Fruit fly (Drosophila melanogaster) Kc167 (cell line): ENCODE measurements around the gene blot.

Experiments used
- Myc ChIP-seq: fragments of >200 bp; optimal IDR thresholded peaks from 2 replicates; lab custom pipeline; 2017; ENCODE audit warnings: missing external identifiers
- Sin3A ChIP-seq: fragments of >200 bp; optimal IDR thresholded peaks from 2 replicates; lab custom pipeline; 2018; ENCODE audit warnings: missing external identifiers
- h ChIP-seq: fragments of >200 bp; optimal IDR thresholded peaks from 3 replicates; lab custom pipeline; 2018; ENCODE audit warnings: missing external identifiers
- insv ChIP-seq: fragments of >200 bp; optimal IDR thresholded peaks from 3 replicates; lab custom pipeline; 2018; ENCODE audit warnings: missing external identifiers
- psq ChIP-seq: fragments of >200 bp; optimal IDR thresholded peaks from 2 replicates; lab custom pipeline; 2017; ENCODE audit warnings: missing external identifiers
- ttk ChIP-seq: sonication (Bioruptor generic); optimal IDR thresholded peaks from 2 replicates; lab custom pipeline; 2017; ENCODE audit warnings: missing external identifiers

The blot gene

DNA sequence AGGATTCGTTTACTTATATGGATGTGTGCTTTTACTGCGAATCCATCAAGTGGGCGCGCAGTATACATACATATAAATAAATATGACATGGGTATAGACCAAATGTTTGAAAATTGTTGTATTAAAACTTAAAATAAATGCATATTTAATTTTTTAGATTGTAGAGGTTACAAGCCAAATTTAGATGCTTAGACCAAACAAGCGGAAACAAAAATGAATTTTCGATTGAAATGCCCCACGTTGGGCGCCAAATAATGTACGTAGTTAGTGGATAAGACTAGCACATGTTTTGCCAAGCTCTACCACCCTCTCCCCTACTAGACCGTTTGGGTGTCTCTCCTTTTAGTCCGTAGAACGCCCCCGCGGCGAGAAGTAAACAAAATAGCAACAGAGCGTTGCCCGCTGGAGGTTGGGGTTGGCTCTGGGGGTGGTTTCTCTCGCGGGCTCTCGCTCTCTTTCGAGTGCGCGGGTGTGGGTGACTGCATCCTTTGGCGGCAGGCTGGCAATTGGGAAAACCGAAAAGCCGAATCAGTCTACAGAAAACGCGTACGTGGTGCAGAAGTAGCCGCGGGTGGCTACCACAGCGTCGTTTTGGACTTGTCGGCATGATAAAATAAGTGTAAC lies 17.7 kb upstream of the blot start, which contains the start of gene CG18265:
Gene CG18265, plus strand, starts transcription at position 530 of the 624 bp plus-strand sequence.
- no peak for TF ChIP-seq Sin3A (lab: Kevin White, UChicago)
- TF ChIP-seq insv, result no peak
- no peak for TF ChIP-seq h
- TF ChIP-seq ttk (lab: Kevin White, UChicago), result no peak

DNA sequence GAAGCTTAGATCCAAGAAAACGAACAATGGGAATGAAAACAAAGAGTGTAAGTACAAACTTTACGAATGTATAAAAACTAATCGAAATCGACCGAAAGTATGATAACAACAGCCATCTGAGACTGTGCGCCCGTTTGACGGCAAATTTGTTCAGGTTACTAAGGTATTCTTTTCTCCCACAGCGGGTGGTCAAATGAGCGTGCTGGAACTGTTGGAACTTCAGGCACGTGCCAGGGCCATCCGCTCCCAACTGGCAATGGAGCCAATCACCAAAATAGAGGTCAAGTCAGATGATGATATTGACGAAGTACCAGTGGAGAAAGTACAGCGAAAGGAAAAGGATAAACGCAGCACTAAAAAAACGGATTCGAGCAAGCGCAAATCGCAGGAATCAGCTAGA lies 15.0 kb upstream of the blot start, which contains the start of gene CG12229:
Gene CG12229, minus strand, starts transcription at position 101 of the 400 bp plus-strand sequence.
- TF ChIP-seq insv (no peak), Sin3A (lab: Kevin White, UChicago) (no peak), h (no peak), ttk (lab: Kevin White, UChicago) (no peak), psq (lab: Kevin White, UChicago) (no peak), Myc (lab: Kevin White, UChicago) (no peak)

DNA sequence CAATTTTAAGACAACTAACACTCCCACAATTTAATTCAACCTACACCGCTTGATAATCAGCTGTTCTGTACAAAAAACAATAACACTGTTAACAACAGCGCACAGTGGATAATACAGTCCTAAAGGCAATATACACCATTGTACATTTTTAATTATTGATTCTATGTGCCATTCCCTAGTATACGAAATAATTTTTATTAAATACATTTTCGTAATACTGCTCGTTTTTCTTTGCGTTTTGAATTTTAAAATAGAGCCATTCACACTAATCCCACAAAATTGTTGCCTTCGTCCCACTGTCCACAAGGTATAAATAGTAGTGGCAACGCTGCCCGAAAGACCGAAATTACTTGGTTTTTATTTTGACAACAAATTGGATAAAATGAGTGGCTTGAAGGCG lies 12.2 kb upstream of the blot start, which contains the start of the genes Coq4 and CG32176:
Gene Coq4, minus strand, starts transcription at position 67 of the 400 bp plus-strand sequence.
Gene CG32176, plus strand, starts transcription at position 314 of the 400 bp plus-strand sequence.
- TF ChIP-seq Sin3A (lab: Kevin White, UChicago) (no peak), ttk (lab: Kevin White, UChicago) (no peak), h (no peak), Myc (lab: Kevin White, UChicago) (no peak), psq (lab: Kevin White, UChicago) (no peak), insv (no peak)

DNA sequence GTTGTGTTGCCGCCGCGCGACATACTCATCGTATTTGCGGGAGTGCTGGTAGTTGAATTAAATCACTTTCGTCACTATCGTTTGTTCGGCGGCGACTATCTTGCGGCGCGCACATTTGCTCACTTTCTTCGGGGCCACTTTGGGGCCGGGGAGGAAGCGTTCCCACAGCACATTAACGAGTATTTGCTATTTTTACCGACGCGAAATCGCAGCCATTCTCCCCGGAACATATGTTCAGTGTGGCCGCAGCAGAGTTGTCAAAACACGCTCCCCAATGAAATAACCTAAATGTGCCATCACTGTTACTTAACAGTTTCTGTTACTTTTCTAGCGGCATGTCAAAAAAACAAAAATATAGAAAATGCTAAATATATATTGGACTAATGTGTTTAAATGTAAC lies 11.6 kb upstream of the blot start, which contains the start of gene frc:
Gene frc, minus strand, starts transcription at position 244 of the 400 bp plus-strand sequence.
- no peak for TF ChIP-seq Sin3A (lab: Kevin White, UChicago)
- TF ChIP-seq Myc (lab: Kevin White, UChicago), result no peak
- no peak for TF ChIP-seq psq (lab: Kevin White, UChicago)
- TF ChIP-seq ttk (lab: Kevin White, UChicago), result no peak
- TF ChIP-seq insv, result no peak
- no peak for TF ChIP-seq h

DNA sequence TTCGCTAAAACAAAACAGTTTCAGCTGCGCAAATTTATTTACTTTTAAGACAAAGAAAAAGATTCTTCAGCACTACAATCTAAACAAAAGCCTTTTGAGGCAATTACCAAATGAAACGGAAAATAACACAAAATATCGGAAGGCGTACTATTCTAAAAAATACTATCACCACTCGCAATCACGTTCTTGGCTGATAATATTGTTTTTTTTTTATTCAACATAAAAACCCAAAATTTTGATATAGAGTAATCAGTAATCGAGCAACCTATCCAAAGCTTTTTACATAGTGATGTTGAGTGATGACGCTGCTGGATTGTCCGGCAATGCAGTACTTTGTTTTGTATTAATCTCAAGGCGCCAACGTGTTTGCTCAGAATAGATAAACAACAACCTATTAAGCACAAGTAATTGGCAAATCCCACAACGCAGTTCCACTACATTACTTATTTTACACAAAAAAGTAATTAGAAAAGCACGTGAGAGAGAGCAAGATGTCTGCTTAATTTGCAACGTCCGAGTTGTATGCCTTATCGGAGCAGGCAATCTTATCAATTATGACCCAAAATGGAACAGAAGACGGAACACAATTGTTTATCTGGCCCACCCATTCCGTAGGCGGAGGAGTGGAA lies 9.8 kb upstream of the blot start:
- no peak for TF ChIP-seq h
- TF ChIP-seq psq (lab: Kevin White, UChicago), result no peak
- TF ChIP-seq insv, result no peak
- no peak for TF ChIP-seq Sin3A (lab: Kevin White, UChicago)
- no peak for TF ChIP-seq Myc (lab: Kevin White, UChicago)
- TF ChIP-seq ttk (lab: Kevin White, UChicago), result no peak

DNA sequence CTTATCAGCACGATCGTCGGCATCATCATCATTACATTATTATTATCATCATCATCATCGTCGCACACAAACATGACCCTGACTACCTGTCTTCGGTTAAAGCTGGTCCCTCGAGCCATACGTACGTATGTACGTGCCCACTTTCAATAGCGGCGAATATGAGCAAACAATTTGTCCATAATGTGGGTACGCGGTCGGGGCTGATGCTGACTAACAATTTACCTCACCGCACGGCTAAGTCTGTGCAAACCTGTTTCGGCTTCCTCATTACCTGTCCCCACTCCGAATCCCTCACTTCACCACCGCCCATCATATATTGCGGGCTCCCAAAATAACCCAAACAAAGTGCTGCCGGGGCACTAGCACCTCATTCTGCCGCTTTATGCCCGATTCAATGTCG lies 9.1 kb upstream of the blot start:
- TF ChIP-seq Sin3A (lab: Kevin White, UChicago) (no peak), Myc (lab: Kevin White, UChicago) (no peak), psq (lab: Kevin White, UChicago) (no peak), ttk (lab: Kevin White, UChicago) (no peak)

DNA sequence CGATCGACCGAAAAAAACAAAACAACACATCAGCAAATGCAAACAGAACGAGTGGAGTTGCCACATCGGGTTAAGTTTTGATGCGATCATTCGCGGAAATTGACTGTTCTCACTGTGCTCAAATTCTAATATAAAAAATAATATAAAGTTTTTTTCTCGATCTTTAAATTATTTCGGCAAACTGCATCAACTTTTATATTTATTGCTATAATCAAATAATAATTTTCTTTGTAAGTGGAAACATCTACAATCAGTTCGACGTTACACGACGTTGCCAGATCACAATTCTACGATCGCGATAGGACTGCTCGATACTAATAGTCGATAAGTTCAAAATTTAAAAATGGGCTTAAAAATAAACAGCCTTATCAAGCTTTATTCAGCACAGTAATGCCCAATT lies 7.5 kb upstream of the blot start, which contains the start of gene Gorab:
Gene Gorab, minus strand, starts transcription at position 58 of the 400 bp plus-strand sequence.
- TF ChIP-seq Sin3A (lab: Kevin White, UChicago), result no peak

DNA sequence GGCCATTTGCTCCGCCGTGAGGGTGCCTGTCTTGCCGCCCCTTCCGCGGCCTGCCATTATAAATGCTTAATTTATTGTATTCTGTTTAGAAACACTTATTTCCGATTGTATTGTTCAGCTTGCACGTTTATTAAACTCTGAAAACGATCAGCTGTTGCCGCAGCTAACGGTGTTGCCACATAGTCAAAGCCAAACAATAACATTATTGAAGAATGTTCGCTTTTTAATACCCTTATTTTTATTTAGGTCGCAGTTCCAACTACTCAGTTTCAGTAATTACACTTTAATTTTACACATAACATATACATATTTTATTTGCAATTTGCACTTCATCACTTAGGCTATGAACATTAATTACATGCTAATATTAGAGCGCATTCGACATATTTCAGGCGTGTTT lies 5.7 kb upstream of the blot start, which contains the start of gene Polr3G:
Gene Polr3G, minus strand, starts transcription at position 118 of the 400 bp plus-strand sequence.
- no peak for TF ChIP-seq Myc (lab: Kevin White, UChicago)
- no peak for TF ChIP-seq psq (lab: Kevin White, UChicago)
- TF ChIP-seq ttk (lab: Kevin White, UChicago), result no peak
- no peak for TF ChIP-seq insv
- TF ChIP-seq h, result no peak
- TF ChIP-seq Sin3A (lab: Kevin White, UChicago), result no peak

DNA sequence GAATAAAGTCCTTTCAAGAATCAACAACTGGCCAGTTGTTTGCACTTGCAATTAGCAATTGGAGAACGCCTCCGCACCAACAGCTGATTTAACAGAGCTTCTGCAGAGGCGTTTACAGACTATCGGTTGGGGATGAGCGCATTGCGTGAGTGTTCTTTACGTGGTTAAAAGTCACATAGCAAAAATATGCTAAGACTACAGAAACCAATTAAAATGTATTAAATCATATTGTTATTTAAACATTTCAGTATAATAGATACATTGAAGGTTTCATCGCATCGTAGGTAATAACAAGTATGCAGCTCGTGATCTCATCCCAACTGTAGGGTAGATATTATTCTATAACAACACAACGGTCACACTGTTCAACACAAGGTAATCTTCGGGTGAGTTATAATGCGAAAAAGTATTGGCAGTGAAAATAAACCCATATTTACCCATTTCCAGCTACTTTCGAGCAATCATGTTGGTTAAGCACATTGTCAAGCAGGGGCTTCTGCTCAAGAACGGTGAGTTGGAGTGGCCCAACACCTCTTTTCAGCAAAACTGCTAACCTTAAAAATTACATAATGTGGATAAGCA lies 3.9 kb upstream of the blot start, which contains the start of the genes Sec3 and COX7B:
Gene Sec3, minus strand, starts transcription at position 86 of the 582 bp plus-strand sequence.
Gene COX7B, plus strand, starts transcription at position 346 of the 582 bp plus-strand sequence.
- TF ChIP-seq psq (lab: Kevin White, UChicago) (no peak), h (no peak), ttk (lab: Kevin White, UChicago) (no peak), Sin3A (lab: Kevin White, UChicago) (no peak), insv (no peak), Myc (lab: Kevin White, UChicago) (no peak)

DNA sequence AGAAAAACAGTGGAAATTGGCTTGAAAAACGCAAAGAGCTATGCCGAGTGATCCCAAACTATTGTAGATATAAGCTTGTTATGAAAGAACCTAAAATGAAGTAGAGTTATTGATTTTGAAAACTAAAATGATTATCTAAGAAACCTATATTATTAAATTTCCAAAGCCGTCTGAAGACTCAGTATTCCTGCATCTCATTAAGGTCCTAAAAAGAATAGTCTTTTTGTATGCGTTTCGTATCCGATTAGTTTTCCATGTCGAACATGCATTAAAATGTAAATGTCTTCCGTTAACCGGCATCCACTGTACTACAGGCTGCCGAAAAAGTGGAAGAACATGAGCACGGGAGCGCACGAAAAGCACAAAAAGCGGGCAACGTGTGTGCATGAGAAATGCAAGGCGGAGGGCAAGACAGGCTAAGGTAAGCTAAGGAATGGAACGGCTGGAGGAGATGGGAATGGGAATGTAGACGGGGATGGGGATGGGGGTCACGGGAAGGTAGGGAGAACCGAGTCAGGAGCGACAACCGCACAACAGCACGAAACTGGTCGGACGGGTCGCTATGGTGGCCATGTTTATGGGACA lies 612 bp downstream of the blot start:
- no peak for TF ChIP-seq Myc (lab: Kevin White, UChicago)
- no peak for TF ChIP-seq ttk (lab: Kevin White, UChicago)
- TF ChIP-seq Sin3A (lab: Kevin White, UChicago), result no peak
- no peak for TF ChIP-seq h
- TF ChIP-seq insv, result no peak
- no peak for TF ChIP-seq psq (lab: Kevin White, UChicago)

DNA sequence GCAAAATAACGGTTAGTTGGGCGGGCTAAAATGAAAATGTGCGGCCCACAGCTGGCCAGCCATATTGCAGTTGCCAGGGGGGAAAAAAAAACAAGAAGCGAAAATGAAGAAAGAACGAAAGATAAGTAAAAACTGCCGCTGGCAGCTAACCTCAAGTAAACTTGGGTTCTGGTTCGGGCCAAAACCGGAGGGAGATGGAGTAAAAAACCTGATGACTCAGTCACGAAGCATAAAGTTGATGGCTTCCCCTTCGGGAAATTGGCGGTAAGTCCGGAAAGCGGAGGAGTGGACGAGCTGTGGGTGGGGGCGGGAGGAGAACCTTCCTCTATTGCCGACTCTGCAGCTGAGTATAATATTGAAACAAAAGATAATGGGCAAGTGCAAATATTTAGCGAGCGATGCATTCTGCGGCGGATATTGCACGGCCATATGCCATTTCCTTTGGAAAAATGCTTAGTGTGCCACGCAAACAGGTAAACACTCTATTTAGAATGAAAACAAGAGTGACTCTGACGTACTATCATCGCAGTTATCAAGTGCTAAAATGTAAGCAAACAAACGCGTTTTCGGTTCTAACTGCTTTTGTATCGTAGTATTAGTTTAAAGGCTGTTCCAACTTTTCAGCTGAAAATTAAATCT lies 2.1 kb downstream of the blot start:
- TF ChIP-seq psq (lab: Kevin White, UChicago) (no peak), h (no peak), Myc (lab: Kevin White, UChicago) (no peak)
